Worm (Caenorhabditis elegans) whole organism, L4 larva: ENCODE data around the gene mam-7.

Experiments
- nhr-237 ChIP-seq: sonication (generic microtip); optimal IDR thresholded peaks from 2 replicates; lab custom pipeline; 2017; ENCODE audit warnings: missing biosample characterization, missing genetic modification characterization
- unc-62 ChIP-seq, 3 experiments: fragments of 150-350 bp in 1 of 3; sonication (generic microtip); optimal IDR thresholded peaks in 2 of 3; peaks in 1 of 3; 1 replicate in 1 of 3; 2 replicates in 2 of 3; lab custom pipeline; 2014 to 2017; ENCODE audit warnings: missing biosample characterization in 3 of 3, missing genetic modification characterization in 3 of 3, missing genetic modification reagents in 3 of 3, missing genotype in 1 of 3

- TF ChIP-seq unc-62 (GFP tag; optimal IDR thresholded peaks at IDR 0.05 in 1 of 2; lab: Kevin White, UChicago) (peak in 1 of 2 experiments; percentile 59), unc-62 (tag; optimal IDR thresholded peaks at IDR 0.05; lab: Kevin White, UChicago) (no peak), nhr-237 (tag; lab: Kevin White, UChicago) (no peak)
Measured at ce11 chrIII:9867780-9868503, 25.0 kb upstream of the mam-7 start, which contains the start of gene dhhc-4.
